Worm (Caenorhabditis elegans): ENCODE data around the gene F57A8.6.
A peak's percentile ranks its signal among the peaks of the same experiment; 100 is the strongest.

F57A8.6 gene

ce11 chrV:10083999-10084468, 10.3 kb upstream of the F57A8.6 start, which contains the start of gene nhr-12:
TSS of gene nhr-12 (minus strand) at chrV:10084049.
- TF ChIP-seq nhr-76 (tag; optimal IDR thresholded peaks at IDR 0.05) (no peak), arid-1 (GFP tag; conservative IDR thresholded peaks at IDR 0.05) (no peak), attf-4 (tag; optimal IDR thresholded peaks at IDR 0.05) (no peak), unc-130 (GFP tag; optimal IDR thresholded peaks at IDR 0.05) (no peak), fkh-10 (GFP tag; optimal IDR thresholded peaks at IDR 0.05) (no peak), zip-11 (GFP tag; IDR thresholded peaks at IDR 0.05) (no peak), snpc-4 (tag; optimal IDR thresholded peaks at IDR 0.05) (no peak), pha-4 (GFP tag; IDR thresholded peaks at IDR 0.05) (no peak), pha-4 (tag; optimal IDR thresholded peaks at IDR 0.05) (no peak), ceh-28 (tag; optimal IDR thresholded peaks at IDR 0.05) (no peak), R02D3.7 (tag; optimal IDR thresholded peaks at IDR 0.05) (no peak), ZK546.5 (tag; optimal IDR thresholded peaks at IDR 0.05) (no peak), unc-39 (tag; optimal IDR thresholded peaks at IDR 0.05) (no peak), dmd-6 (GFP tag; IDR thresholded peaks at IDR 0.05) (0 out of 2 replicates have a peak, but pooled peaks have one; percentile 22), zfp-2 (tag; optimal IDR thresholded peaks at IDR 0.05) (no peak), nhr-10 (tag; optimal IDR thresholded peaks at IDR 0.05) (no peak), pqm-1 (tag; optimal IDR thresholded peaks at IDR 0.05) (no peak), mep-1 (tag; optimal IDR thresholded peaks at IDR 0.05) (no peak), nhr-28 (tag; optimal IDR thresholded peaks at IDR 0.05) (peak; percentile 91), nhr-42 (GFP tag; IDR thresholded peaks at IDR 0.05) (no peak), ceh-82 (tag; optimal IDR thresholded peaks at IDR 0.05) (no peak), nhr-11 (tag; optimal IDR thresholded peaks at IDR 0.05) (peak; percentile 0), lin-38 (GFP tag; IDR thresholded peaks at IDR 0.05) (no peak), rbr-2 (tag; optimal IDR thresholded peaks at IDR 0.05) (no peak), duxl-1 (tag; optimal IDR thresholded peaks at IDR 0.05; ENCODE audit: poor library complexity) (no peak), Y105C5A.15 (GFP tag; IDR thresholded peaks at IDR 0.05) (no peak), F10B5.3 (tag; optimal IDR thresholded peaks at IDR 0.05) (no peak), zfp-3 (GFP tag; conservative IDR thresholded peaks at IDR 0.05) (no peak), zip-2 (tag; optimal IDR thresholded peaks at IDR 0.05) (no peak), madf-9 (GFP tag; conservative IDR thresholded peaks at IDR 0.05) (no peak), dve-1 (tag; optimal IDR thresholded peaks at IDR 0.05; ENCODE audit: insufficient read depth) (peak; percentile 65), fos-1 (tag; optimal IDR thresholded peaks at IDR 0.05) (no peak), Y75B8A.6 (GFP tag; IDR thresholded peaks at IDR 0.05) (no peak), hlh-11 (tag; optimal IDR thresholded peaks at IDR 0.05) (no peak), spr-1 (tag; optimal IDR thresholded peaks at IDR 0.05) (no peak), F26F4.8 (GFP tag; conservative IDR thresholded peaks at IDR 0.05) (no peak), skn-1 (tag; optimal IDR thresholded peaks at IDR 0.05) (no peak), madf-5 (GFP tag; IDR thresholded peaks at IDR 0.05) (no peak), D1046.2 (GFP tag; IDR thresholded peaks at IDR 0.05) (no peak), aly-2 (tag; optimal IDR thresholded peaks at IDR 0.05) (no peak), nhr-102 (tag; optimal IDR thresholded peaks at IDR 0.05) (peak; percentile 10), T26A8.4 (GFP tag; IDR thresholded peaks at IDR 0.05) (no peak), unc-62 (GFP tag; optimal IDR thresholded peaks at IDR 0.05 in 1 of 2) (peak in 1 of 2 experiments; percentile 10), unc-62 (tag; optimal IDR thresholded peaks at IDR 0.05) (no peak), lir-3 (tag; optimal IDR thresholded peaks at IDR 0.05) (no peak), lin-13 (GFP tag; optimal IDR thresholded peaks at IDR 0.05) (no peak), F44E2.7 (GFP tag; IDR thresholded peaks at IDR 0.05) (no peak), lsy-2 (tag; optimal IDR thresholded peaks at IDR 0.05) (no peak), mdl-1 (tag; optimal IDR thresholded peaks at IDR 0.05) (no peak), nhr-77 (tag; optimal IDR thresholded peaks at IDR 0.05) (no peak), nhr-25 (tag; optimal IDR thresholded peaks at IDR 0.05; ENCODE audit: borderline replicate concordance, insufficient read depth) (no peak), ces-1 (GFP tag; optimal IDR thresholded peaks at IDR 0.05) (no peak), nhr-111 (GFP tag; optimal IDR thresholded peaks at IDR 0.05) (no peak), snpc-1.2 (GFP tag; IDR thresholded peaks at IDR 0.05) (no peak)

All from whole organism, L4 larva.